Fruit fly (Drosophila melanogaster): Measurements from ENCODE around the gene Hk.

The Hk gene

DNA sequence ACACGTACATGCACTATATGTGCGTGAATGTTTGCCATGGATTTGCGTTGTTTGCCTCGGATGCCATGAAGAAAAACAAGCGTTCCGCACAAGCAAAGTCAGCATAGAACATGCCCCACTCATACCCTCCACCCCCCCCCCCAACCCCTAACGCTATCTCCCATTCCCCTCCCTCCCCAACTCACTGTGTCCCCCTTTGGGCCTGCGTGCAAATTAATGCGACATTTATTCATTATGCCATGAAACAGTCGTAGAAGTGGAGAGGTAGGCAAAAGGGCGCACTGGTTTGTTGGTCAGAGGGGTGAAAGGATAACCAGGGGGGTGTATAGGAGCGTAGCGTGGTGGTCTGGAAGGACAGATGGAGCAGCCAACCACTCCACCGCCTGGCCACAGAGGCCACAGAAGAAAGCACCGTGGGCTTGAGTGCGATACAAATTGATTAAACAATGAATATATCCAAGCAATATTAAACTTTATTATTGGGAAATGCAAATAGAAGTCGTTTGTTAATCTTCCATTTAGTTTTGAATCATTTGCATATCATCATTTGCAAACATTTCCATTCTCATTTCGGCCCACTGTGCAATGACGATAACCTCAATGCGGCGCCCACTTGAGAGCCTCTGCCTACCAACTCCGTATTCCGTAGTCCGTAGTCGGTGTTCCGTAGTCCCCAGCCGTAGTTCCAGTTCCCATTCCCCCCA lies 78.8 kb downstream of the Hk start (continued):
- TF ChIP-seq CG12236 (GFP tag; optimal IDR thresholded peaks at IDR 0.05) (no peak), CG10654 (GFP tag; optimal IDR thresholded peaks at IDR 0.05) (no peak), mirr (GFP tag; optimal IDR thresholded peaks at IDR 0.05) (no peak), CG8478 (optimal IDR thresholded peaks at IDR 0.05) (no peak), CG16779 (GFP tag; IDR thresholded peaks at IDR 0.05) (peak; percentile 42; the same call in 1 of the 2 replicates), CG15514 (GFP tag; optimal IDR thresholded peaks at IDR 0.05) (peak; percentile 47), Mes4 (GFP tag; optimal IDR thresholded peaks at IDR 0.05) (no peak), E2f1 (GFP tag; IDR thresholded peaks at IDR 0.05) (peak; percentile 60), CG14667 (GFP tag; IDR thresholded peaks at IDR 0.05) (peak; percentile 9; the same call in 1 of the 2 replicates), CG7987 (GFP tag; optimal IDR thresholded peaks at IDR 0.05) (no peak), NK7.1 (GFP tag; optimal IDR thresholded peaks at IDR 0.05) (peak; percentile 13), Hr39 (optimal IDR thresholded peaks at IDR 0.05) (no peak), cwo (GFP tag; optimal IDR thresholded peaks at IDR 0.05) (peak; percentile 64), schlank (tag; optimal IDR thresholded peaks at IDR 0.05) (no peak), cas (GFP tag; IDR thresholded peaks at IDR 0.05) (no peak), bab2 (GFP tag; optimal IDR thresholded peaks at IDR 0.05) (peak; percentile 57), CG1792 (GFP tag; optimal IDR thresholded peaks at IDR 0.05) (no peak), Hr3 (GFP tag; optimal IDR thresholded peaks at IDR 0.05) (no peak), CoRest (tag; optimal IDR thresholded peaks at IDR 0.05) (peak; percentile 22), ems (GFP tag; optimal IDR thresholded peaks at IDR 0.05) (no peak), nerfin-2 (GFP tag; IDR thresholded peaks at IDR 0.05; ENCODE audit: partially characterized antibody) (no peak), Doc2 (GFP tag; IDR thresholded peaks at IDR 0.05) (0 out of 2 replicates have a peak, but pooled peaks have one; percentile 23), bcd (GFP tag; optimal IDR thresholded peaks at IDR 0.05) (peak; percentile 45), Sin3A (optimal IDR thresholded peaks at IDR 0.05) (no peak), CG6254 (GFP tag; optimal IDR thresholded peaks at IDR 0.05) (no peak), Usf (GFP tag; optimal IDR thresholded peaks at IDR 0.05) (no peak), Drgx (GFP tag; IDR thresholded peaks at IDR 0.05) (peak; percentile 74), Kr (GFP tag; optimal IDR thresholded peaks at IDR 0.05) (no peak), ato (GFP tag; IDR thresholded peaks at IDR 0.05; ENCODE audit: partially characterized antibody) (no peak), CG11247 (GFP tag; IDR thresholded peaks at IDR 0.05) (peak; percentile 67), HHEX (GFP tag; optimal IDR thresholded peaks at IDR 0.05) (no peak), eyg (GFP tag; optimal IDR thresholded peaks at IDR 0.05) (peak; percentile 29), fu2 (GFP tag; optimal IDR thresholded peaks at IDR 0.05) (peak; percentile 3), CG6854 (GFP tag; optimal IDR thresholded peaks at IDR 0.05) (peak; percentile 32), dmrt99B (tag; optimal IDR thresholded peaks at IDR 0.05) (peak; percentile 74), ci (GFP tag; IDR thresholded peaks at IDR 0.05) (no peak), fd64A (GFP tag; optimal IDR thresholded peaks at IDR 0.05) (no peak), sd (tag; optimal IDR thresholded peaks at IDR 0.05) (no peak), Dfd (GFP tag; optimal IDR thresholded peaks at IDR 0.05) (no peak), jing (GFP tag; optimal IDR thresholded peaks at IDR 0.05) (no peak), CG16815 (GFP tag; optimal IDR thresholded peaks at IDR 0.05) (no peak), Lhr (GFP tag; optimal IDR thresholded peaks at IDR 0.05) (no peak), dm (GFP tag; optimal IDR thresholded peaks at IDR 0.05) (no peak), CG9797 (GFP tag; optimal IDR thresholded peaks at IDR 0.05) (no peak), CG4617 (GFP tag; optimal IDR thresholded peaks at IDR 0.05; ENCODE audit: borderline replicate concordance) (no peak), sens (GFP tag) (no peak), Aef1 (GFP tag; IDR thresholded peaks at IDR 0.05) (peak; percentile 56), CG2116 (GFP tag; optimal IDR thresholded peaks at IDR 0.05) (no peak), aop (GFP tag; IDR thresholded peaks at IDR 0.05) (no peak), CG31441 (GFP tag; IDR thresholded peaks at IDR 0.05) (0 out of 2 replicates have a peak, but pooled peaks have one; percentile 29), CG7556 (GFP tag; optimal IDR thresholded peaks at IDR 0.05) (peak; percentile 73)

All from whole organism, embryonic.